Fruit fly (Drosophila melanogaster): Measurements from ENCODE around the gene HP1b.

The HP1b gene

dm6 chrX:9041789-9042456 lies 38.9 kb upstream of the HP1b start:
- TF ChIP-seq achi (GFP tag; optimal IDR thresholded peaks at IDR 0.05), result peak; percentile 43
- peak; percentile 61 for TF ChIP-seq Met (GFP tag; optimal IDR thresholded peaks at IDR 0.05)
- peak; percentile 25 for TF ChIP-seq Ets96B (tag; optimal IDR thresholded peaks at IDR 0.05)
- TF ChIP-seq CG10631 (GFP tag; optimal IDR thresholded peaks at IDR 0.05), result peak; percentile 37
- no peak for TF ChIP-seq CG1621 (tag; optimal IDR thresholded peaks at IDR 0.05)
- TF ChIP-seq spab (GFP tag; optimal IDR thresholded peaks at IDR 0.05), result peak; percentile 33
- TF ChIP-seq esn (GFP tag; optimal IDR thresholded peaks at IDR 0.05), result peak; percentile 56
- peak; percentile 67 for TF ChIP-seq CG4318 (GFP tag; optimal IDR thresholded peaks at IDR 0.05)
- peak; percentile 63 for TF ChIP-seq pdm3 (GFP tag; optimal IDR thresholded peaks at IDR 0.05)
- peak; percentile 28 for TF ChIP-seq fd59A (GFP tag; optimal IDR thresholded peaks at IDR 0.05)
- peak; percentile 9 for TF ChIP-seq Sox102F (GFP tag; optimal IDR thresholded peaks at IDR 0.05)
- TF ChIP-seq CG3919 (GFP tag; optimal IDR thresholded peaks at IDR 0.05), result peak; percentile 22
- no peak for TF ChIP-seq fd85E (GFP tag; optimal IDR thresholded peaks at IDR 0.05)
- peak; percentile 66 for TF ChIP-seq topi (GFP tag; optimal IDR thresholded peaks at IDR 0.05)
- peak; percentile 29 for TF ChIP-seq net (GFP tag; optimal IDR thresholded peaks at IDR 0.05)
- peak; percentile 49 for TF ChIP-seq CG6808 (GFP tag; optimal IDR thresholded peaks at IDR 0.05)
- TF ChIP-seq CG15336 (GFP tag; IDR thresholded peaks at IDR 0.05), result peak; percentile 69
- TF ChIP-seq CG34406 (GFP tag; optimal IDR thresholded peaks at IDR 0.05), result peak; percentile 16
- no peak; the same call in 1 of the 2 replicates for TF ChIP-seq Gug (GFP tag; IDR thresholded peaks at IDR 0.05)
- peak; percentile 6 for TF ChIP-seq CG7368 (GFP tag; optimal IDR thresholded peaks at IDR 0.05)
- no peak for TF ChIP-seq CG11902 (GFP tag; optimal IDR thresholded peaks at IDR 0.05)
- peak; percentile 8 for TF ChIP-seq CG31627 (GFP tag; optimal IDR thresholded peaks at IDR 0.05)
- no peak for TF ChIP-seq fkh (GFP tag; optimal IDR thresholded peaks at IDR 0.05)
- peak; percentile 13 for TF ChIP-seq CG3032 (tag; optimal IDR thresholded peaks at IDR 0.05)
- TF ChIP-seq CG16779 (tag; optimal IDR thresholded peaks at IDR 0.05), result no peak
- TF ChIP-seq CG6276 (GFP tag; optimal IDR thresholded peaks at IDR 0.05), result peak; percentile 52
- TF ChIP-seq CG6792 (GFP tag; optimal IDR thresholded peaks at IDR 0.05), result peak; percentile 54
- TF ChIP-seq OdsH (GFP tag; optimal IDR thresholded peaks at IDR 0.05), result peak; percentile 50
- TF ChIP-seq eg (GFP tag; IDR thresholded peaks at IDR 0.05), result peak; percentile 58; the same call in 2 of the 3 replicates
- TF ChIP-seq CG32006 (GFP tag; optimal IDR thresholded peaks at IDR 0.05), result peak; percentile 82
- TF ChIP-seq dsx (GFP tag; optimal IDR thresholded peaks at IDR 0.05; ENCODE audit: poor library complexity, severe bottlenecking), result no peak
- TF ChIP-seq svp (GFP tag), result peak; percentile 68
- no peak; the same call in 1 of the 3 replicates for TF ChIP-seq CG6163 (GFP tag; IDR thresholded peaks at IDR 0.05)
- peak; percentile 33 for TF ChIP-seq CG8632 (GFP tag; optimal IDR thresholded peaks at IDR 0.05)
- peak; percentile 7 to 55 for TF ChIP-seq ss (GFP tag; optimal IDR thresholded peaks at IDR 0.05)
- TF ChIP-seq Hr4 (GFP tag; optimal IDR thresholded peaks at IDR 0.05), result peak; percentile 68
- no peak for TF ChIP-seq Hr38 (GFP tag; optimal IDR thresholded peaks at IDR 0.05)
- TF ChIP-seq CG11294 (GFP tag; IDR thresholded peaks at IDR 0.05), result no peak
- peak; percentile 33 for TF ChIP-seq cyc (GFP tag; optimal IDR thresholded peaks at IDR 0.05)
- TF ChIP-seq CG9139 (GFP tag; optimal IDR thresholded peaks at IDR 0.05), result no peak
- peak; percentile 50 for TF ChIP-seq acj6 (GFP tag; optimal IDR thresholded peaks at IDR 0.05)
- TF ChIP-seq Ets21C (GFP tag; optimal IDR thresholded peaks at IDR 0.05), result peak; percentile 8
- peak; percentile 5 for TF ChIP-seq Lpt (GFP tag; optimal IDR thresholded peaks at IDR 0.05)
- peak; percentile 48 for TF ChIP-seq Sox14 (GFP tag; optimal IDR thresholded peaks at IDR 0.05)
- peak; percentile 33 for TF ChIP-seq Sox15 (GFP tag; optimal IDR thresholded peaks at IDR 0.05)
- peak; percentile 48 for TF ChIP-seq Smox (GFP tag; optimal IDR thresholded peaks at IDR 0.05)
- peak in 1 of 2 experiments; percentile 67 for TF ChIP-seq salr (GFP tag; optimal IDR thresholded peaks at IDR 0.05)
- peak; percentile 21 for TF ChIP-seq CG10669 (GFP tag; optimal IDR thresholded peaks at IDR 0.05)
- TF ChIP-seq vri (GFP tag; optimal IDR thresholded peaks at IDR 0.05), result no peak
- TF ChIP-seq Hr39 (GFP tag; optimal IDR thresholded peaks at IDR 0.05), result peak; percentile 39
- peak; percentile 46 for TF ChIP-seq CG11762 (GFP tag; optimal IDR thresholded peaks at IDR 0.05; ENCODE audit: insufficient read depth)
